Fruit fly (Drosophila melanogaster): ENCODE data around the gene CG43800.

dm6 chr2L:7258105-7258504 is 25.5 kb upstream of the CG43800 start:
- peak; percentile 20 for TF ChIP-seq Hr96 (GFP tag; optimal IDR thresholded peaks at IDR 0.05)
- no peak for TF ChIP-seq ovo (GFP tag; optimal IDR thresholded peaks at IDR 0.05)
- TF ChIP-seq pad (GFP tag; optimal IDR thresholded peaks at IDR 0.05): no peak
- TF ChIP-seq CG33017 (tag; optimal IDR thresholded peaks at IDR 0.05): no peak
- no peak for TF ChIP-seq Mnt (GFP tag; optimal IDR thresholded peaks at IDR 0.05)
- TF ChIP-seq kay (GFP tag; ENCODE audit: borderline replicate concordance): no peak
- TF ChIP-seq bab1 (GFP tag; optimal IDR thresholded peaks at IDR 0.05): no peak
- TF ChIP-seq toe (GFP tag; optimal IDR thresholded peaks at IDR 0.05): no peak
- TF ChIP-seq CG12768 (GFP tag; optimal IDR thresholded peaks at IDR 0.05): no peak

All from whole organism, adult.